Worm (Caenorhabditis elegans): Measurements from ENCODE around the gene miz-1.

ce11 chrIV:10867370-10868146 is 55.4 kb downstream of the miz-1 start:
- TF ChIP-seq nhr-11 (tag; optimal IDR thresholded peaks at IDR 0.05) (no peak), sea-2 (GFP tag; optimal IDR thresholded peaks at IDR 0.05) (no peak), zag-1 (tag; optimal IDR thresholded peaks at IDR 0.05) (no peak), ama-1 (optimal IDR thresholded peaks at IDR 0.05) (no peak), nhr-76 (tag; optimal IDR thresholded peaks at IDR 0.05) (no peak), nhr-23 (tag; optimal IDR thresholded peaks at IDR 0.05) (no peak), unc-62 (GFP tag; optimal IDR thresholded peaks at IDR 0.05) (no peak), R02D3.7 (tag; optimal IDR thresholded peaks at IDR 0.05) (no peak), snpc-4 (tag; optimal IDR thresholded peaks at IDR 0.05) (no peak), pha-4 (tag; optimal IDR thresholded peaks at IDR 0.05) (peak; percentile 68), nhr-25 (tag; optimal IDR thresholded peaks at IDR 0.05) (no peak), skn-1 (tag; optimal IDR thresholded peaks at IDR 0.05) (no peak), fos-1 (tag; optimal IDR thresholded peaks at IDR 0.05) (no peak)
